Fruit fly (Drosophila melanogaster) whole organism: Measurements from ENCODE around the gene CG6972.

Source experiments
- CG8478 ChIP-seq: fragments of >200 bp; optimal IDR thresholded peaks from 2 replicates; lab custom pipeline; 2018; ENCODE audit warnings: inconsistent platforms
- EcR ChIP-seq, 2 experiments: fragments of >200 bp; optimal IDR thresholded peaks; 2 replicates each; lab custom pipeline; 2017; ENCODE audit warnings: missing biosample characterization in 2 of 2, missing genetic modification characterization in 2 of 2, missing genetic modification reagents in 2 of 2
- pan ChIP-seq: fragments of >200 bp; optimal IDR thresholded peaks from 2 replicates; lab custom pipeline; 2017
- psq ChIP-seq: fragments of >200 bp; optimal IDR thresholded peaks from 2 replicates; lab custom pipeline; 2017
- usp ChIP-seq: fragments of >200 bp; optimal IDR thresholded peaks from 2 replicates; lab custom pipeline; 2017; ENCODE audit warnings: missing biosample characterization, missing genetic modification characterization, mixed read lengths

DNA sequence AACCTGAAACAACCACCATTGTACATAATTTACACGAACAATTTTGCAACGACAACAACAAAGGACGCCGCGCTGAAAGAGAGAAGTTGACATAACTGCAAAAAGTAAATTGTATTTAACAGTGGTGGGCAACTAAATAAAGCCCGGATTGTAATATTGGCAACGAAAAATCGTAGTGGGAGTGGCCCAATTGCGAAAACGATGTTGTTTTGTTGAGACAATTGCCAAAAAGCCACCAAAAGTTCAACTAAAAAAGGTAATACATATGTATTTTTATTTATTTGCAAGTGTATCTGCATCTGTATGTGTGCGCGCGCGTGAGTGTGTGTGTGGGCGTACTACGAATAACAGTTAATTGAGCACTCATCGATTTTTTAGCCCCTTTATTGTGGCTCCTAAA, 49.3 kb downstream of the CG6972 start:
- TF ChIP-seq pan (lab: Kevin White, UChicago), result no peak
- no peak for TF ChIP-seq CG8478
- TF ChIP-seq EcR (GFP tag; optimal IDR thresholded peaks at IDR 0.05; lab: Kevin White, UChicago), result no peak
- TF ChIP-seq psq, result no peak
- TF ChIP-seq usp (GFP tag; lab: Kevin White, UChicago), result no peak
